Worm (Caenorhabditis elegans): Measurements from ENCODE around the gene F17H10.2.

The F17H10.2 gene

ce11 chrX:13144975-13145618 is 31.5 kb downstream of the F17H10.2 start (continued):
- TF ChIP-seq ceh-22 (tag; optimal IDR thresholded peaks at IDR 0.05): peak; percentile 92
- TF ChIP-seq F13H6.1 (tag; optimal IDR thresholded peaks at IDR 0.05): peak; percentile 78
- peak; percentile 79 for TF ChIP-seq ets-4 (tag; optimal IDR thresholded peaks at IDR 0.05)
- peak; percentile 68 for TF ChIP-seq hlh-8 (tag; optimal IDR thresholded peaks at IDR 0.05)
- TF ChIP-seq ceh-19 (GFP tag; optimal IDR thresholded peaks at IDR 0.05): peak; percentile 61
- no peak for TF ChIP-seq ahr-1 (tag; optimal IDR thresholded peaks at IDR 0.05)
- no peak; the same call in 1 of the 2 replicates for TF ChIP-seq unc-3 (GFP tag; conservative IDR thresholded peaks at IDR 0.05)
- TF ChIP-seq unc-3 (tag; optimal IDR thresholded peaks at IDR 0.05): no peak
- peak; percentile 47 for TF ChIP-seq che-1 (tag; optimal IDR thresholded peaks at IDR 0.05)
- TF ChIP-seq pros-1 (tag; optimal IDR thresholded peaks at IDR 0.05): peak; percentile 85
- TF ChIP-seq zip-5 (tag; optimal IDR thresholded peaks at IDR 0.05): no peak
- peak; percentile 80 for TF ChIP-seq syd-9 (tag; optimal IDR thresholded peaks at IDR 0.05)
- TF ChIP-seq sox-2 (GFP tag; IDR thresholded peaks at IDR 0.05): no peak
- no peak for TF ChIP-seq ceh-30 (tag; optimal IDR thresholded peaks at IDR 0.05)
- peak; percentile 93 for TF ChIP-seq nfya-1 (tag; optimal IDR thresholded peaks at IDR 0.05)
- TF ChIP-seq T23F11.4 (GFP tag; optimal IDR thresholded peaks at IDR 0.05): no peak
- TF ChIP-seq hlh-6 (tag; optimal IDR thresholded peaks at IDR 0.05): peak; percentile 71
- peak; percentile 93 for TF ChIP-seq rnt-1 (tag; optimal IDR thresholded peaks at IDR 0.05)
- TF ChIP-seq Y22D7AL.16 (tag; optimal IDR thresholded peaks at IDR 0.05): no peak
- TF ChIP-seq pqm-1 (tag; optimal IDR thresholded peaks at IDR 0.05): peak; percentile 19
- peak; percentile 42 for TF ChIP-seq ztf-16 (tag; optimal IDR thresholded peaks at IDR 0.05)
- peak; percentile 91 for TF ChIP-seq ref-2 (tag; optimal IDR thresholded peaks at IDR 0.05)
- peak; percentile 97 for TF ChIP-seq unc-55 (GFP tag; optimal IDR thresholded peaks at IDR 0.05)
- TF ChIP-seq ama-1 (optimal IDR thresholded peaks at IDR 0.05): peak; percentile 95
- peak; percentile 17 for TF ChIP-seq C38D4.7 (GFP tag; optimal IDR thresholded peaks at IDR 0.05)
- TF ChIP-seq unc-86 (tag; optimal IDR thresholded peaks at IDR 0.05): no peak
- peak; percentile 27 for TF ChIP-seq fkh-6 (tag; optimal IDR thresholded peaks at IDR 0.05)
- TF ChIP-seq hlh-30 (tag; optimal IDR thresholded peaks at IDR 0.05; ENCODE audit: insufficient read depth): peak; percentile 99
- TF ChIP-seq ceh-2 (tag; optimal IDR thresholded peaks at IDR 0.05): peak; percentile 61
- TF ChIP-seq ceh-48 (tag; optimal IDR thresholded peaks at IDR 0.05): peak; percentile 83
- peak; percentile 82 for TF ChIP-seq dve-1 (tag; optimal IDR thresholded peaks at IDR 0.05)

ce11 chrX:13145988-13146873 is 32.7 kb downstream of the F17H10.2 start:
- peak; percentile 9 for TF ChIP-seq ceh-34 (tag; optimal IDR thresholded peaks at IDR 0.05)
- TF ChIP-seq unc-86 (tag; optimal IDR thresholded peaks at IDR 0.05): no peak
- peak; percentile 30 for TF ChIP-seq ceh-31 (tag; optimal IDR thresholded peaks at IDR 0.05)

- TF ChIP-seq hlh-6 (tag; optimal IDR thresholded peaks at IDR 0.05) (no peak), mec-3 (tag; optimal IDR thresholded peaks at IDR 0.05; ENCODE audit: borderline replicate concordance) (no peak), nhr-232 (tag; optimal IDR thresholded peaks at IDR 0.05) (no peak), ceh-48 (tag; optimal IDR thresholded peaks at IDR 0.05) (no peak), ztf-16 (tag; optimal IDR thresholded peaks at IDR 0.05) (no peak), ahr-1 (tag; optimal IDR thresholded peaks at IDR 0.05) (no peak), T23F11.4 (GFP tag; optimal IDR thresholded peaks at IDR 0.05) (no peak), pax-1 (tag; optimal IDR thresholded peaks at IDR 0.05) (no peak), rnt-1 (tag; optimal IDR thresholded peaks at IDR 0.05) (no peak), sox-2 (GFP tag; IDR thresholded peaks at IDR 0.05) (no peak), npax-4 (tag; optimal IDR thresholded peaks at IDR 0.05) (no peak), ets-4 (tag; optimal IDR thresholded peaks at IDR 0.05) (no peak), C08G9.2 (tag; optimal IDR thresholded peaks at IDR 0.05) (no peak), odd-2 (tag; optimal IDR thresholded peaks at IDR 0.05) (no peak), sox-4 (tag; optimal IDR thresholded peaks at IDR 0.05) (no peak), unc-55 (GFP tag; optimal IDR thresholded peaks at IDR 0.05) (no peak), ceh-2 (tag; optimal IDR thresholded peaks at IDR 0.05) (no peak)
Measured at ce11 chrX:13147105-13147504, 33.5 kb downstream of the F17H10.2 start.

Measured in whole organism, late embryonic.